Fruit fly (Drosophila melanogaster): ENCODE results near the gene Bet3.

DNA sequence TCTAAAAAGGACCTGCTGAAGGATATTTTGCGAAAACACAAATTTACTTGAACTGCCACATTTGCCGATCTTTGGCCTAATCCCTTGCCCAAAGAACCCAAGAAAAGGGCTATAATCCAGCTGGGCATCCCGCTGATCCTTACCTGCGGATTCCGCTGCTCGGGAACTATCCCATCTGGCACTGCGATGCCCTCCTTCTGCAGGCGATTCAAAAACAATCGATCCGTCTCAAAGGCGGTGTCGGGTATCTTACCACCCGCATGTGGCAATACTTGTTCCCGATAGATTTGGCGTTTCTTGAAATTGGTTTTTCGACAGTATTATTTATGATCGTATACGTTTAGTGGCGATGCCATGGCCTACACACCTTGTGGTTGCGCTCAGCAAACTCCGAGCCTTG lies 49.3 kb upstream of the Bet3 start:
- TF ChIP-seq Crg-1 (GFP tag; optimal IDR thresholded peaks at IDR 0.05): no peak
- no peak for TF ChIP-seq Hr96 (GFP tag; optimal IDR thresholded peaks at IDR 0.05)
- TF ChIP-seq CG12768 (GFP tag; optimal IDR thresholded peaks at IDR 0.05): no peak
- no peak for TF ChIP-seq CG7101 (tag; optimal IDR thresholded peaks at IDR 0.05)
- TF ChIP-seq kay (GFP tag; ENCODE audit: borderline replicate concordance): no peak
- no peak for TF ChIP-seq cnc (optimal IDR thresholded peaks at IDR 0.05)

Data from whole organism, adult.